Fruit fly (Drosophila melanogaster): ENCODE results near the gene croc.

DNA sequence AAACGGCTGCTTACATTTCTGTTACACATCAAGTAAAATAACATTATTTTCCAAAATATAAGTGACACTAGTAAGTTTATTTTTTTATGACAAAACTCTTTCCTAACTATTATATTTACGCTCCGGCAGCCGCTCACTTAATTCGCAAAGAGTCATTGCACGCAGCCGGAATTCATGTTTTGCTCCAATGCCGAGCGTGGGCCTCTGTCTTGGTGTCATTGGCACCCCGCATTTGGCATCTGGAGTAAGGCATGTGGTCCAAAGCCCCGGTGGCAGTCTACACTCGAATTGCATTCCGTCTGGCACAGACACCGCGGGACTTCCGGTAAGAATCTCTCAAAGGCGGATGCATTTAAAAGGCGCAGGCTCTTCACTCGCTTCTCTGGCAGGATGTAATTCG, 32.3 kb upstream of the croc start:
- TF ChIP-seq CG8478 (optimal IDR thresholded peaks at IDR 0.05) (no peak), Dll (optimal IDR thresholded peaks at IDR 0.05) (no peak), EcR (GFP tag; optimal IDR thresholded peaks at IDR 0.05) (peak in 1 of 2 experiments; percentile 57), usp (GFP tag; optimal IDR thresholded peaks at IDR 0.05) (no peak), psq (optimal IDR thresholded peaks at IDR 0.05) (no peak)
